Worm (Caenorhabditis elegans): ENCODE data around the gene Y45F3A.8.
A peak's percentile ranks its signal among the peaks of the same experiment; 100 is the strongest.

Y45F3A.8 gene

DNA sequence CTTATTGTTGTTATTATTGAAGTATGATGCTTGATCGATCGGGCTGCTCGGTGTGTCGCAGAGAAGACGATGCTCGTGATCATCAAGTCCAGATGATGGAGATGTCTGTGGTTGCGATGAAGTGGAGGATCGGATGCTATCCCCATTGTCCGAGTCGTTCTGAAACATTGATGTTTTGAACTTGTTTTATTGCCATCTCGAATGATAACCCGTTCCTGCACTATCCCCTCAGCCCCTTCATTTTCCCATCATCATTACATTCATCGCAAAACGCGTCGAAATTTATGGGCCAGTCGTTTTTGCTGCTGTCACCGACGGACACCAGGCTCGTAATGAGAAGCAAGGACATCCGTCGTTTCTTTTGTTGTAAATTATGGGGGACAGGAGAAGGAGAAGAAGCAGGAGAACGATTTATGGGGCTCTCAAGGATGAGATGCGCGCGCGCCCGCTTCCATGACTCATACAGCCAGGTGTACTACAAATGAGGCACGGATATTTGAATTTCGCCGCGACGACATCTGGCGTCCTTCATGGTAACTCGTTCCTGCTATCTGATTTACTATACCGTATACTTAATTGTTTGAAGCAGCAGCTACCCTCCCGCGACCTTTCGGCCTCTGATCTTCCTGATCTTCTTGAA is 39.4 kb upstream of the Y45F3A.8 start:
- no peak for TF ChIP-seq fkh-3 (tag; optimal IDR thresholded peaks at IDR 0.05)
- no peak for TF ChIP-seq efl-1 (GFP tag; optimal IDR thresholded peaks at IDR 0.05)
- TF ChIP-seq hsf-1 (GFP tag; IDR thresholded peaks at IDR 0.05): no peak
- no peak for TF ChIP-seq somi-1 (GFP tag; optimal IDR thresholded peaks at IDR 0.05)
- TF ChIP-seq ztf-6 (GFP tag; IDR thresholded peaks at IDR 0.05): no peak
- TF ChIP-seq ceh-27 (GFP tag; optimal IDR thresholded peaks at IDR 0.05): no peak
- no peak for TF ChIP-seq tlf-1 (GFP tag; optimal IDR thresholded peaks at IDR 0.05)
- no peak for TF ChIP-seq snpc-4 (GFP tag; optimal IDR thresholded peaks at IDR 0.05)
- TF ChIP-seq snpc-4 (tag; optimal IDR thresholded peaks at IDR 0.05): no peak
- no peak for TF ChIP-seq madf-6 (GFP tag; IDR thresholded peaks at IDR 0.05)
- no peak for TF ChIP-seq ceh-40 (GFP tag; IDR thresholded peaks at IDR 0.05)
- no peak for TF ChIP-seq attf-5 (GFP tag; optimal IDR thresholded peaks at IDR 0.05)
- TF ChIP-seq attf-6 (GFP tag; IDR thresholded peaks at IDR 0.05): no peak
- TF ChIP-seq cebp-1 (GFP tag; IDR thresholded peaks at IDR 0.05): no peak
- no peak for TF ChIP-seq cebp-1 (tag; optimal IDR thresholded peaks at IDR 0.05)

DNA sequence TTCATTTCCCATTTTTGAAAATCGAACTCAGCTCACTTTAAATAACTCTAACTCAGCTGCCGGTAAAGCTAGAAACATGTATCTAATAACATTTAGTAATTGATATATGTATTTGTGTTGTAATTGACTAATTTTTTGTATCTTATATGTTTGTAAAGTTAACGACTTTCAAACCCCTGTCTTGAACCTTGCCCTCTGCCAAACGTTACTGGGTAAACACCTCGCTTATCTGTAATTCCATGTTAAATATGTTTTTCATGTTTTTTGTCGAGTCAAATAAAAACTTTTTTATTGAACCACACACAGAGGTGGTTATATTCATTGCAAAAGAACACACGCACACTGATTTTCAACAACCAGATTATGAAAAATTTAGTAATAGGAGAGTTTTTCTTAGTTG is 37.2 kb upstream of the Y45F3A.8 start:
- TF ChIP-seq sdz-38 (tag; optimal IDR thresholded peaks at IDR 0.05) (no peak), bed-1 (GFP tag; IDR thresholded peaks at IDR 0.05) (no peak)

DNA sequence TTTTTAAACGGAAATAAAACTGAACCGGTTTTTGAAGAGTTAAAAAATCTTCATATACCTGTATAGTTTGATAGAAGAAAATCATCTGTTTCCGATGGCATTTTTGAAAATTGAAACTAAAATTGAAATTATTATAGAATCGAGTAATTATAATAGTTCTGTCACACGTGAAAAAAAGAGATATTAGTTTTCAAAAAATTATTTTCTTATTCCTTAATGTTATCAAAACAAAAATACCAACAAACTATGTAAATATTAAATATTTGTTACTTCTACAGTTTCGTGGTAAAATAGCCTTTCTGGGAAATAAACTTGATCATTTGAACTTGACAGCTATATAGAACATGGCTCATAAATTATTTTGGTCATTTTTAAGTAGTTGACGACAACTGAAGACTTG is 36.4 kb upstream of the Y45F3A.8 start, which contains the start of gene swt-4:
Gene swt-4 (minus strand): TSS at position 101 of the 400 bp plus-strand sequence.
- TF ChIP-seq nfya-2 (GFP tag; IDR thresholded peaks at IDR 0.05) (no peak), die-1 (tag; optimal IDR thresholded peaks at IDR 0.05) (no peak), F39B2.1 (GFP tag; IDR thresholded peaks at IDR 0.05) (no peak), Y56A3A.18 (GFP tag; IDR thresholded peaks at IDR 0.05) (no peak), ama-1 (optimal IDR thresholded peaks at IDR 0.05) (no peak), ama-1 (GFP tag; optimal IDR thresholded peaks at IDR 0.05) (no peak), ekl-4 (GFP tag; IDR thresholded peaks at IDR 0.05) (no peak), repo-1 (tag; optimal IDR thresholded peaks at IDR 0.05) (no peak), F37B4.10 (GFP tag; IDR thresholded peaks at IDR 0.05) (no peak), ztf-18 (tag; optimal IDR thresholded peaks at IDR 0.05) (no peak), let-526 (GFP tag; IDR thresholded peaks at IDR 0.05) (no peak), ztf-22 (GFP tag; optimal IDR thresholded peaks at IDR 0.05) (no peak), egl-18 (GFP tag; IDR thresholded peaks at IDR 0.05) (no peak), sea-2 (GFP tag; IDR thresholded peaks at IDR 0.05) (no peak), T26A5.8 (tag; optimal IDR thresholded peaks at IDR 0.05) (no peak), cebp-1 (GFP tag; IDR thresholded peaks at IDR 0.05) (no peak), cebp-1 (tag; optimal IDR thresholded peaks at IDR 0.05) (no peak), F23B12.7 (tag; optimal IDR thresholded peaks at IDR 0.05; ENCODE audit: insufficient read depth) (no peak)

DNA sequence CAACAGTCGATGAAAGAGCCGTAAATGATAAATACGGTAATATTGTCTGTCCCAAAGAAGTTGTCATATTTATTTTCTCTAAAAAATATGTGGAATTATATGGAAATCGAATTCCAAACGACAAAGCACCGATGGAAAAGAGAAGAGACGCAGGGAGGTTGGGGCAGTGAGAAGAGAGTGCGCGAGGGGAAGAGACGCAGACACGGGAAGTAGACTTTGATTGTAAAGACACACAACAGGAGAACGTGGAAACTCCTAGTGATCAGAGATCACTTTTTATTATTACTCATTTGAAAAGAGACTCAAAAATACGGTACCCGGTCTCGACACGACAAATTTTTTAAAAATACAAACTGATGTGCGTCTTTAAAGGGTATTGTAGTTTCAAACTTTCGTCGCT is 35.7 kb upstream of the Y45F3A.8 start:
- TF ChIP-seq ztf-3 (GFP tag; optimal IDR thresholded peaks at IDR 0.05): no peak
- TF ChIP-seq nhr-120 (GFP tag; IDR thresholded peaks at IDR 0.05): no peak
- TF ChIP-seq rpc-1 (optimal IDR thresholded peaks at IDR 0.05): no peak
- no peak for TF ChIP-seq rpc-1 (tag; optimal IDR thresholded peaks at IDR 0.05)
- TF ChIP-seq F33H1.4 (GFP tag; IDR thresholded peaks at IDR 0.05): peak; percentile 14; the same call in 1 of the 2 replicates
- TF ChIP-seq madf-10 (tag; optimal IDR thresholded peaks at IDR 0.05): no peak
- no peak for TF ChIP-seq unc-62 (GFP tag; optimal IDR thresholded peaks at IDR 0.05)
- peak; percentile 32 for TF ChIP-seq lin-40 (tag; optimal IDR thresholded peaks at IDR 0.05)
- TF ChIP-seq ceh-91 (GFP tag; IDR thresholded peaks at IDR 0.05): no peak
- TF ChIP-seq attf-5 (GFP tag; optimal IDR thresholded peaks at IDR 0.05): peak; percentile 24
- peak; percentile 24; the same call in 1 of the 2 replicates for TF ChIP-seq mcd-1 (GFP tag; IDR thresholded peaks at IDR 0.05)
- peak in 1 of 2 experiments; percentile 1 for TF ChIP-seq let-607 (tag; optimal IDR thresholded peaks at IDR 0.05)
- TF ChIP-seq hmg-1.2 (GFP tag; IDR thresholded peaks at IDR 0.05): peak; percentile 99
- TF ChIP-seq nfyb-1 (GFP tag; IDR thresholded peaks at IDR 0.05): 0 out of 2 replicates have a peak, but pooled peaks have one; percentile 34
- no peak for TF ChIP-seq snpc-3.4 (tag; optimal IDR thresholded peaks at IDR 0.05)

Measured in whole organism, young adult.